Fruit fly (Drosophila melanogaster) whole organism, embryonic: Measurements from ENCODE around the gene galla-2.

Experiments used
- Abd-B ChIP-seq: fragments of 200-800 bp; sonication (Bioruptor generic); optimal IDR thresholded peaks from 2 replicates; lab custom pipeline; 2018; ENCODE audit warnings: missing biosample characterization, mild to moderate bottlenecking, missing genetic modification characterization, moderate library complexity
- Atf3 ChIP-seq: fragments of 200-800 bp; sonication (Bioruptor generic); optimal IDR thresholded peaks from 3 replicates; lab custom pipeline; 2016; ENCODE audit warnings: missing biosample characterization, missing genetic modification characterization
- C15 ChIP-seq: fragments of 200-800 bp; sonication (Bioruptor generic); IDR thresholded peaks from 3 replicates; pipeline ENCODE4 v1.3.6; 2022; ENCODE audit warnings: missing biosample characterization, missing genetic modification characterization
- CG10366 ChIP-seq: fragments of 200-800 bp; sonication (Bioruptor generic); IDR thresholded peaks from 2 replicates; pipeline ENCODE4 v1.3.6; 2022; ENCODE audit warnings: missing biosample characterization, missing genetic modification characterization
- CG11723 ChIP-seq: fragments of 200-800 bp; sonication (Bioruptor generic); optimal IDR thresholded peaks from 2 replicates; lab custom pipeline; 2017; ENCODE audit warnings: missing biosample characterization, mild to moderate bottlenecking, missing genetic modification characterization
- CG1233 ChIP-seq: fragments of 200-800 bp; sonication (Bioruptor generic); optimal IDR thresholded peaks from 4 replicates; lab custom pipeline; 2018; ENCODE audit warnings: missing biosample characterization, mild to moderate bottlenecking, missing genetic modification characterization
- CG13287 ChIP-seq: fragments of 200-800 bp; sonication (Bioruptor generic); IDR thresholded peaks from 2 replicates; pipeline ENCODE4 v1.3.6; 2022; ENCODE audit warnings: missing biosample characterization, missing genetic modification characterization; ENCODE audit not compliant: partially characterized antibody
- CG13775 ChIP-seq: fragments of 200-800 bp; sonication (Bioruptor generic); optimal IDR thresholded peaks from 3 replicates; lab custom pipeline; 2017; ENCODE audit warnings: missing biosample characterization, mild to moderate bottlenecking, missing genetic modification characterization
- CG16813 ChIP-seq: fragments of 200-800 bp; sonication (Bioruptor generic); IDR thresholded peaks from 3 replicates; pipeline ENCODE4 v1.3.6; 2022; ENCODE audit warnings: missing biosample characterization, missing genetic modification characterization; ENCODE audit not compliant: partially characterized antibody
- CG16815 ChIP-seq: fragments of 200-800 bp; sonication (Bioruptor generic); optimal IDR thresholded peaks from 3 replicates; lab custom pipeline; 2017; ENCODE audit warnings: missing biosample characterization, mild to moderate bottlenecking, missing genetic modification characterization
- CG16863 ChIP-seq: fragments of 200-800 bp; sonication (Bioruptor generic); optimal IDR thresholded peaks from 3 replicates; lab custom pipeline; 2016; ENCODE audit warnings: missing biosample characterization, missing genetic modification characterization
- CG17359 ChIP-seq: fragments of 200-800 bp; sonication (Bioruptor generic); optimal IDR thresholded peaks from 3 replicates; lab custom pipeline; 2018; ENCODE audit warnings: missing biosample characterization, mild to moderate bottlenecking, missing genetic modification characterization, moderate library complexity
- CG17612 ChIP-seq: fragments of 200-800 bp; sonication (Bioruptor generic); IDR thresholded peaks from 2 replicates; pipeline ENCODE4 v1.3.6; 2022; ENCODE audit warnings: missing biosample characterization, missing genetic modification characterization
- CG30020 ChIP-seq: fragments of 200-800 bp; optimal IDR thresholded peaks from 2 replicates; lab custom pipeline; 2019; ENCODE audit warnings: missing biosample characterization, mild to moderate bottlenecking, missing genetic modification characterization, moderate library complexity
- CG3065 ChIP-seq: fragments of 200-800 bp; sonication (Bioruptor generic); optimal IDR thresholded peaks from 2 replicates; lab custom pipeline; 2016; ENCODE audit warnings: missing biosample characterization, missing genetic modification characterization
- CG34376 ChIP-seq: fragments of 200-800 bp; sonication (Bioruptor generic); optimal IDR thresholded peaks from 2 replicates; lab custom pipeline; 2018; ENCODE audit warnings: missing biosample characterization, mild to moderate bottlenecking, missing genetic modification characterization
- CG6683 ChIP-seq: fragments of 200-800 bp; sonication (Bioruptor generic); optimal IDR thresholded peaks from 2 replicates; lab custom pipeline; 2017; ENCODE audit warnings: missing biosample characterization, mild to moderate bottlenecking, missing genetic modification characterization, missing genetic modification reagents
- CG6813 ChIP-seq: fragments of 200-800 bp; sonication (Bioruptor generic); optimal IDR thresholded peaks from 2 replicates; lab custom pipeline; 2017; ENCODE audit warnings: missing biosample characterization, missing genetic modification characterization, mild to moderate bottlenecking, moderate library complexity, missing genetic modification reagents
- CG7372 ChIP-seq: fragments of 200-800 bp; sonication (Bioruptor generic); IDR thresholded peaks from 2 replicates; pipeline ENCODE4 v1.3.6; 2022; ENCODE audit warnings: missing biosample characterization, missing genetic modification characterization
- CG7745 ChIP-seq: fragments of 200-800 bp; sonication (Bioruptor generic); optimal IDR thresholded peaks from 2 replicates; lab custom pipeline; 2018; ENCODE audit warnings: missing biosample characterization, mild to moderate bottlenecking, missing genetic modification characterization, moderate library complexity
- CG8281 ChIP-seq: fragments of 200-800 bp; sonication (Bioruptor generic); optimal IDR thresholded peaks from 2 replicates; lab custom pipeline; 2018; ENCODE audit warnings: missing biosample characterization, mild to moderate bottlenecking, missing genetic modification characterization, moderate library complexity
- CG8924 ChIP-seq: fragments of 200-800 bp; optimal IDR thresholded peaks from 3 replicates; lab custom pipeline; 2019; ENCODE audit warnings: missing biosample characterization, mild to moderate bottlenecking, missing genetic modification characterization, moderate library complexity
- CG8944 ChIP-seq: fragments of 200-800 bp; sonication (Bioruptor generic); optimal IDR thresholded peaks from 3 replicates; lab custom pipeline; 2016; ENCODE audit warnings: missing biosample characterization, missing genetic modification characterization
- CG9797 ChIP-seq: fragments of 200-800 bp; sonication (Bioruptor generic); optimal IDR thresholded peaks from 3 replicates; lab custom pipeline; 2018; ENCODE audit warnings: missing biosample characterization, mild to moderate bottlenecking, missing genetic modification characterization
- Dfd ChIP-seq, 2 experiments: fragments of >200 bp; optimal IDR thresholded peaks; 2 replicates each; lab custom pipeline; 2017; ENCODE audit warnings: missing biosample characterization in 2 of 2, missing genetic modification characterization in 2 of 2
- E2f1 ChIP-seq: fragments of 200-800 bp; sonication (Bioruptor generic); IDR thresholded peaks from 2 replicates; pipeline ENCODE4 v1.3.6; 2022; ENCODE audit warnings: missing biosample characterization, missing genetic modification characterization
- Eip74EF ChIP-seq, 2 experiments: fragments of 200-800 bp in 1 of 2; fragments of >200 bp in 1 of 2; sonication (Bioruptor generic) in 1 of 2; optimal IDR thresholded peaks; 2 replicates each; lab custom pipeline; 2017 to 2019; ENCODE audit warnings: missing biosample characterization in 2 of 2, missing genetic modification characterization in 2 of 2, mild to moderate bottlenecking in 1 of 2, moderate library complexity in 1 of 2
- Elba2 ChIP-seq: fragments of 200-800 bp; sonication (Bioruptor generic); optimal IDR thresholded peaks from 3 replicates; lab custom pipeline; 2016; ENCODE audit warnings: missing biosample characterization, missing genetic modification characterization
- Hey ChIP-seq: fragments of 200-800 bp; sonication (Bioruptor generic); optimal IDR thresholded peaks from 3 replicates; lab custom pipeline; 2018; ENCODE audit warnings: missing biosample characterization, mild to moderate bottlenecking, missing genetic modification characterization
- Hr3 ChIP-seq: fragments of 200-800 bp; sonication (Bioruptor generic); optimal IDR thresholded peaks from 3 replicates; lab custom pipeline; 2016; ENCODE audit warnings: missing biosample characterization, missing genetic modification characterization
- Max ChIP-seq: fragments of 200-800 bp; sonication (Bioruptor generic); optimal IDR thresholded peaks from 2 replicates; lab custom pipeline; 2016; ENCODE audit warnings: missing biosample characterization, mild to moderate bottlenecking, missing genetic modification characterization
- Poxn ChIP-seq: fragments of 200-800 bp; sonication (Bioruptor generic); IDR thresholded peaks from 2 replicates; pipeline ENCODE4 v1.3.6; 2022; ENCODE audit warnings: missing biosample characterization, missing genetic modification characterization
- cad ChIP-seq: fragments of >200 bp; optimal IDR thresholded peaks from 2 replicates; lab custom pipeline; 2017; ENCODE audit warnings: missing biosample characterization, missing genetic modification characterization
- cas ChIP-seq: fragments of 200-800 bp; sonication (Bioruptor generic); IDR thresholded peaks from 2 replicates; pipeline ENCODE4 v1.3.6; 2022; ENCODE audit warnings: missing biosample characterization, missing genetic modification characterization
- dysf ChIP-seq: fragments of 200-800 bp; sonication (Bioruptor generic); IDR thresholded peaks from 3 replicates; pipeline ENCODE4 v1.3.6; 2022; ENCODE audit warnings: missing biosample characterization, missing genetic modification characterization
- ewg ChIP-seq: fragments of 200-800 bp; sonication (Bioruptor generic); optimal IDR thresholded peaks from 3 replicates; lab custom pipeline; 2017; ENCODE audit warnings: mild to moderate bottlenecking, missing biosample characterization, missing genetic modification reagents, missing genetic modification characterization
- fd102C ChIP-seq: fragments of 200-800 bp; sonication (Bioruptor generic); optimal IDR thresholded peaks from 2 replicates; lab custom pipeline; 2018; ENCODE audit warnings: missing biosample characterization, mild to moderate bottlenecking, missing genetic modification characterization, moderate library complexity
- gfzf ChIP-seq: fragments of 200-800 bp; sonication (Bioruptor generic); optimal IDR thresholded peaks from 2 replicates; lab custom pipeline; 2016; ENCODE audit warnings: missing biosample characterization, mild to moderate bottlenecking, missing genetic modification characterization, moderate library complexity
- gsb ChIP-seq: fragments of 200-800 bp; sonication (Bioruptor generic); IDR thresholded peaks from 2 replicates; pipeline ENCODE4 v1.3.6; 2022; ENCODE audit warnings: missing biosample characterization, missing genetic modification characterization
- h ChIP-seq: fragments of >200 bp; optimal IDR thresholded peaks from 2 replicates; lab custom pipeline; 2017
- inv ChIP-seq: fragments of 200-800 bp; sonication (Bioruptor generic); IDR thresholded peaks from 2 replicates; pipeline ENCODE4 v1.3.6; 2022; ENCODE audit warnings: missing biosample characterization, missing genetic modification characterization; ENCODE audit not compliant: partially characterized antibody
- maf-S ChIP-seq: fragments of 200-800 bp; sonication (Bioruptor generic); optimal IDR thresholded peaks from 2 replicates; lab custom pipeline; 2016; ENCODE audit warnings: missing biosample characterization, missing genetic modification characterization
- nmo ChIP-seq: fragments of 200-800 bp; sonication (Bioruptor generic); optimal IDR thresholded peaks from 2 replicates; lab custom pipeline; 2018; ENCODE audit warnings: missing biosample characterization, mild to moderate bottlenecking, missing genetic modification characterization, moderate library complexity
- oc ChIP-seq: fragments of 200-800 bp; sonication (Bioruptor generic); optimal IDR thresholded peaks from 2 replicates; lab custom pipeline; 2018; ENCODE audit warnings: missing biosample characterization, mild to moderate bottlenecking, missing genetic modification characterization, moderate library complexity
- peb ChIP-seq: fragments of 200-800 bp; sonication (Bioruptor generic); IDR thresholded peaks from 2 replicates; pipeline ENCODE4 v1.3.6; 2022; ENCODE audit warnings: missing biosample characterization, missing genetic modification characterization
- sd ChIP-seq: fragments of 200-800 bp; sonication (Bioruptor generic); optimal IDR thresholded peaks from 3 replicates; lab custom pipeline; 2018; ENCODE audit warnings: missing biosample characterization, mild to moderate bottlenecking, missing genetic modification characterization, moderate library complexity
- sens ChIP-seq: fragments of 200-800 bp; sonication (Bioruptor generic); peaks from one replicate; lab custom pipeline; 2016; ENCODE audit warnings: missing biosample characterization, missing genetic modification characterization
- shn ChIP-seq: fragments of 200-800 bp; sonication (Bioruptor generic); optimal IDR thresholded peaks from 3 replicates; lab custom pipeline; 2016; ENCODE audit warnings: missing biosample characterization, missing genetic modification characterization
- ssp ChIP-seq: fragments of 200-800 bp; sonication (Bioruptor generic); IDR thresholded peaks from 2 replicates; pipeline ENCODE4 v1.3.6; 2022; ENCODE audit warnings: missing biosample characterization, missing genetic modification characterization
- tio ChIP-seq: fragments of 200-800 bp; sonication (Bioruptor generic); optimal IDR thresholded peaks from 2 replicates; lab custom pipeline; 2017; ENCODE audit warnings: missing biosample characterization, missing genetic modification characterization, inconsistent platforms
- tup ChIP-seq: fragments of 200-800 bp; sonication (Bioruptor generic); optimal IDR thresholded peaks from 2 replicates; lab custom pipeline; 2016; ENCODE audit warnings: missing biosample characterization, mild to moderate bottlenecking, missing genetic modification characterization, moderate library complexity

galla-2 gene

dm6 chr3L:10856534-10857030 is 26.1 kb upstream of the galla-2 start (continued):
- TF ChIP-seq dysf (GFP tag; lab: Robert Waterston, UW) (no peak), tup (GFP tag; lab: Kevin White, UChicago) (no peak), inv (GFP tag; lab: Robert Waterston, UW) (no peak), CG3065 (GFP tag; lab: Kevin White, UChicago) (no peak), cas (GFP tag; lab: Robert Waterston, UW) (no peak), sd (tag; lab: Kevin White, UChicago) (peak; percentile 98), oc (tag; lab: Kevin White, UChicago) (peak; percentile 96), Max (no peak), gsb (GFP tag; lab: Robert Waterston, UW) (no peak), CG8944 (GFP tag; lab: Kevin White, UChicago) (no peak), CG17359 (tag; lab: Kevin White, UChicago) (peak; percentile 8), Eip74EF (GFP tag; optimal IDR thresholded peaks at IDR 0.05; lab: Kevin White, UChicago) (peak in 1 of 2 experiments; percentile 71), peb (GFP tag; lab: Robert Waterston, UW) (no peak), h (lab: Kevin White, UChicago) (no peak), CG30020 (tag; lab: Kevin White, UChicago) (no peak), C15 (no peak), Hr3 (GFP tag; lab: Kevin White, UChicago) (no peak), CG8924 (tag; lab: Kevin White, UChicago) (peak; percentile 75), shn (peak; percentile 51), ssp (no peak), gfzf (GFP tag; lab: Kevin White, UChicago) (peak; percentile 20), sens (peak; percentile 95), tio (GFP tag; lab: Kevin White, UChicago) (no peak), CG8281 (peak; percentile 25), CG9797 (GFP tag; lab: Kevin White, UChicago) (no peak), CG16813 (0 out of 3 replicates have a peak, but pooled peaks have one; percentile 13), maf-S (GFP tag; lab: Kevin White, UChicago) (peak; percentile 20), Poxn (no peak), CG16815 (GFP tag; lab: Kevin White, UChicago) (no peak), Dfd (GFP tag; optimal IDR thresholded peaks at IDR 0.05; lab: Kevin White, UChicago) (no peak), CG13287 (GFP tag; lab: Robert Waterston, UW) (peak; percentile 56; the same call in 1 of the 2 replicates), CG7745 (tag; lab: Kevin White, UChicago) (peak; percentile 81), CG1233 (GFP tag; lab: Kevin White, UChicago) (peak; percentile 36), cad (peak; percentile 43), CG13775 (GFP tag; lab: Kevin White, UChicago) (no peak), ewg (peak; percentile 12), CG11723 (GFP tag; lab: Kevin White, UChicago) (no peak), CG10366 (GFP tag; lab: Robert Waterston, UW) (no peak), nmo (GFP tag; lab: Kevin White, UChicago) (peak; percentile 67), Atf3 (GFP tag; lab: Kevin White, UChicago) (no peak), CG7372 (GFP tag; lab: Robert Waterston, UW) (no peak), Hey (tag; lab: Kevin White, UChicago) (peak; percentile 73), fd102C (GFP tag; lab: Kevin White, UChicago) (peak; percentile 23), CG34376 (GFP tag; lab: Kevin White, UChicago) (peak; percentile 36), CG6683 (GFP tag; lab: Kevin White, UChicago) (peak; percentile 27), Abd-B (peak; percentile 42), Elba2 (no peak), CG6813 (GFP tag; lab: Kevin White, UChicago) (peak; percentile 8), CG17612 (GFP tag; lab: Robert Waterston, UW) (no peak), CG16863 (peak; percentile 39), E2f1 (GFP tag; lab: Robert Waterston, UW) (no peak; the same call in 1 of the 2 replicates)
